Worm (Caenorhabditis elegans) whole organism, early embryonic: ENCODE results near the gene srj-33.

Source experiments
- B0310.2 ChIP-seq: sonication (generic microtip); optimal IDR thresholded peaks from 2 replicates; lab custom pipeline; 2016; ENCODE audit warnings: mild to moderate bottlenecking, missing genetic modification characterization, missing compliant biosample characterization
- ama-1 ChIP-seq: fragments of 150-350 bp; optimal IDR thresholded peaks from 2 replicates; lab custom pipeline; 2014
- ceh-36 ChIP-seq: sonication (generic microtip); optimal IDR thresholded peaks from 2 replicates; lab custom pipeline; 2016; ENCODE audit warnings: missing genetic modification characterization, inconsistent platforms, missing compliant biosample characterization
- flt-1 ChIP-seq: fragments of 200-800 bp; sonication (Bioruptor generic); IDR thresholded peaks from 2 replicates; pipeline ENCODE4 v1.3.6; 2022; ENCODE audit warnings: missing genetic modification characterization, missing compliant biosample characterization
- hmbx-1 ChIP-seq: sonication (generic microtip); optimal IDR thresholded peaks from 2 replicates; lab custom pipeline; 2016; ENCODE audit warnings: mild to moderate bottlenecking, missing genetic modification characterization, missing compliant biosample characterization
- pes-1 ChIP-seq: fragments of 200-800 bp; sonication (Bioruptor generic); IDR thresholded peaks from 2 replicates; pipeline ENCODE4 v1.3.6; 2022; ENCODE audit warnings: missing genetic modification reagents, missing genetic modification characterization, missing compliant biosample characterization
- scrt-1 ChIP-seq: fragments of 200-800 bp; sonication (Bioruptor generic); IDR thresholded peaks from 2 replicates; pipeline ENCODE4 v1.3.6; 2022; ENCODE audit warnings: missing genetic modification characterization, missing compliant biosample characterization
- sea-1 ChIP-seq: fragments of 200-800 bp; sonication (Bioruptor generic); conservative IDR thresholded peaks from 2 replicates; pipeline ENCODE4 v1.3.6; 2022; ENCODE audit warnings: missing genetic modification characterization, missing compliant biosample characterization
- tbx-37 ChIP-seq: fragments of 200-800 bp; sonication (Bioruptor generic); conservative IDR thresholded peaks from 2 replicates; pipeline ENCODE4 v1.3.6; 2022; ENCODE audit warnings: missing genetic modification reagents, missing genetic modification characterization, missing compliant biosample characterization

DNA sequence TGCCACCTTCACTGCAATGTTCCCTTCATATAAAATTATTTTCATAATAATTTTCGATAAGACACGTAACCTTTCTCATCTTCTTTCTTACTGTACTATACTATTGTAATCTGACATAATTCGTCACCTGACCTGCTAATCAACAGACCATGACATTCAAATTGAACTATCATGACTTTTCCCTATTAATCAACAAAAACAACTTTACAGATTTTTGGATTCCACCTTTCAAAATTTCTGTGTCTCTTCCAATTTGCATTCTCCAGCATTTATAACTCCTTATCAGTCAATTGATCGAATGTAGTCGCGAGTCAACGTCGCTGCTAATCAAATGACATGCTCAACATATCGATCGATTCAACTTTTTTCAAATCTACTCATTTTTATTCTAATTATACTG is 47.7 kb downstream of the srj-33 start, which contains the start of gene fshr-1:
- no peak for TF ChIP-seq tbx-37 (GFP tag; lab: Robert Waterston, UW)
- TF ChIP-seq B0310.2, result no peak
- no peak for TF ChIP-seq ama-1 (lab: Kevin White, UChicago)
- no peak for TF ChIP-seq ceh-36 (tag; lab: Kevin White, UChicago)
- no peak for TF ChIP-seq hmbx-1 (tag; lab: Kevin White, UChicago)
- TF ChIP-seq sea-1 (GFP tag; lab: Robert Waterston, UW), result no peak
- TF ChIP-seq flt-1 (GFP tag; lab: Robert Waterston, UW), result no peak
- no peak for TF ChIP-seq pes-1 (GFP tag; lab: Robert Waterston, UW)
- TF ChIP-seq scrt-1, result no peak
